Fruit fly (Drosophila melanogaster) whole organism, embryonic: ENCODE data around the gene Mbs.

Experiments
- C15 ChIP-seq: fragments of 200-800 bp; sonication (Bioruptor generic); IDR thresholded peaks from 3 replicates; pipeline ENCODE4 v1.3.6; 2022; ENCODE audit warnings: missing biosample characterization, missing genetic modification characterization
- CG10274 ChIP-seq: fragments of 200-800 bp; sonication (Bioruptor generic); optimal IDR thresholded peaks from 3 replicates; lab custom pipeline; 2017; ENCODE audit warnings: missing biosample characterization, mild to moderate bottlenecking, missing genetic modification characterization
- CG12236 ChIP-seq: fragments of 200-800 bp; sonication (Bioruptor generic); optimal IDR thresholded peaks from 2 replicates; lab custom pipeline; 2016; ENCODE audit warnings: missing biosample characterization, missing genetic modification characterization
- CG12769 ChIP-seq: fragments of 200-800 bp; sonication (Bioruptor generic); optimal IDR thresholded peaks from 2 replicates; lab custom pipeline; 2019; ENCODE audit warnings: missing biosample characterization, mild to moderate bottlenecking, missing genetic modification characterization, moderate library complexity
- CG15601 ChIP-seq: fragments of 200-800 bp; sonication (Bioruptor generic); optimal IDR thresholded peaks from 3 replicates; lab custom pipeline; 2019; ENCODE audit warnings: missing biosample characterization, mild to moderate bottlenecking, missing genetic modification characterization, moderate library complexity
- CG16863 ChIP-seq: fragments of 200-800 bp; sonication (Bioruptor generic); optimal IDR thresholded peaks from 3 replicates; lab custom pipeline; 2016; ENCODE audit warnings: missing biosample characterization, missing genetic modification characterization
- CG17568 ChIP-seq: fragments of 200-800 bp; sonication (Bioruptor generic); optimal IDR thresholded peaks from 2 replicates; lab custom pipeline; 2018; ENCODE audit warnings: missing biosample characterization, mild to moderate bottlenecking, missing genetic modification characterization, moderate library complexity
- CG2116 ChIP-seq: fragments of 200-800 bp; sonication (Bioruptor generic); optimal IDR thresholded peaks from 3 replicates; lab custom pipeline; 2018; ENCODE audit warnings: missing biosample characterization, mild to moderate bottlenecking, missing genetic modification characterization
- CG32767 ChIP-seq: fragments of 200-800 bp; sonication (Bioruptor generic); IDR thresholded peaks from 2 replicates; pipeline ENCODE4 v1.3.6; 2022; ENCODE audit warnings: missing biosample characterization, missing genetic modification characterization
- CG3281 ChIP-seq: fragments of 200-800 bp; sonication (Bioruptor generic); optimal IDR thresholded peaks from 3 replicates; lab custom pipeline; 2017; ENCODE audit warnings: missing biosample characterization, mild to moderate bottlenecking, missing genetic modification characterization
- CG33557 ChIP-seq: fragments of 200-800 bp; sonication (Bioruptor generic); optimal IDR thresholded peaks from 2 replicates; lab custom pipeline; 2019; ENCODE audit warnings: missing biosample characterization, mild to moderate bottlenecking, missing genetic modification characterization, moderate library complexity
- CG3847 ChIP-seq: fragments of 200-800 bp; sonication (Bioruptor generic); IDR thresholded peaks from 2 replicates; pipeline ENCODE4 v1.3.6; 2022; ENCODE audit warnings: missing biosample characterization, missing genetic modification characterization
- CG4730 ChIP-seq: fragments of 200-800 bp; sonication (Bioruptor generic); IDR thresholded peaks from 2 replicates; pipeline ENCODE4 v1.3.6; 2022; ENCODE audit warnings: missing biosample characterization, missing genetic modification characterization
- CG6813 ChIP-seq: fragments of 200-800 bp; sonication (Bioruptor generic); optimal IDR thresholded peaks from 2 replicates; lab custom pipeline; 2017; ENCODE audit warnings: missing biosample characterization, missing genetic modification characterization, mild to moderate bottlenecking, moderate library complexity, missing genetic modification reagents
- CG7928 ChIP-seq: fragments of 200-800 bp; sonication (Bioruptor generic); optimal IDR thresholded peaks from 2 replicates; lab custom pipeline; 2017; ENCODE audit warnings: missing biosample characterization, mild to moderate bottlenecking, missing genetic modification characterization
- CG7987 ChIP-seq: fragments of 200-800 bp; sonication (Bioruptor generic); optimal IDR thresholded peaks from 2 replicates; lab custom pipeline; 2018; ENCODE audit warnings: missing biosample characterization, mild to moderate bottlenecking, missing genetic modification characterization, moderate library complexity
- CG8281 ChIP-seq: fragments of 200-800 bp; sonication (Bioruptor generic); optimal IDR thresholded peaks from 2 replicates; lab custom pipeline; 2018; ENCODE audit warnings: missing biosample characterization, mild to moderate bottlenecking, missing genetic modification characterization, moderate library complexity
- CG9727 ChIP-seq: fragments of 200-800 bp; sonication (Bioruptor generic); optimal IDR thresholded peaks from 3 replicates; lab custom pipeline; 2017; ENCODE audit warnings: missing biosample characterization, mild to moderate bottlenecking, missing genetic modification characterization
- D19B ChIP-seq: fragments of 200-800 bp; sonication (Bioruptor generic); optimal IDR thresholded peaks from 2 replicates; lab custom pipeline; 2017; ENCODE audit warnings: missing biosample characterization, mild to moderate bottlenecking, missing genetic modification characterization
- Doc2 ChIP-seq: fragments of 200-800 bp; sonication (Bioruptor generic); IDR thresholded peaks from 2 replicates; pipeline ENCODE4 v1.3.6; 2022; ENCODE audit warnings: missing biosample characterization, missing genetic modification characterization
- Dp ChIP-seq: fragments of 200-800 bp; sonication (Bioruptor generic); optimal IDR thresholded peaks from 2 replicates; lab custom pipeline; 2018; ENCODE audit warnings: missing biosample characterization, mild to moderate bottlenecking, missing genetic modification characterization, moderate library complexity
- Dref ChIP-seq: fragments of 200-800 bp; sonication (Bioruptor generic); IDR thresholded peaks from 2 replicates; pipeline ENCODE4 v1.3.6; 2022; ENCODE audit warnings: missing biosample characterization, missing genetic modification characterization
- Fer3 ChIP-seq: fragments of 200-800 bp; sonication (Bioruptor generic); optimal IDR thresholded peaks from 2 replicates; lab custom pipeline; 2018; ENCODE audit warnings: missing biosample characterization, mild to moderate bottlenecking, missing genetic modification characterization, moderate library complexity
- MBD-R2 ChIP-seq: fragments of 200-800 bp; sonication (Bioruptor generic); IDR thresholded peaks from 2 replicates; pipeline ENCODE4 v1.3.6; 2022; ENCODE audit warnings: missing biosample characterization, missing genetic modification characterization
- NC2β ChIP-seq: fragments of 200-800 bp; sonication (Bioruptor generic); optimal IDR thresholded peaks from 2 replicates; lab custom pipeline; 2016; ENCODE audit warnings: missing biosample characterization, missing genetic modification characterization
- Sry-δ ChIP-seq: fragments of 200-800 bp; sonication (Bioruptor generic); optimal IDR thresholded peaks from 2 replicates; lab custom pipeline; 2016; ENCODE audit warnings: missing biosample characterization, missing genetic modification characterization
- Taf1 ChIP-seq: fragments of 200-800 bp; sonication (Bioruptor generic); IDR thresholded peaks from 2 replicates; pipeline ENCODE4 v1.3.6; 2022; ENCODE audit warnings: missing biosample characterization, missing genetic modification characterization
- Xrp1 ChIP-seq: fragments of 200-800 bp; sonication (Bioruptor generic); IDR thresholded peaks from 2 replicates; pipeline ENCODE4 v1.3.6; 2022; ENCODE audit warnings: missing biosample characterization, missing genetic modification characterization
- YL-1 ChIP-seq: fragments of 200-800 bp; sonication (Bioruptor generic); optimal IDR thresholded peaks from 3 replicates; lab custom pipeline; 2017; ENCODE audit warnings: missing biosample characterization, mild to moderate bottlenecking, missing genetic modification characterization
- ab ChIP-seq: fragments of 200-800 bp; sonication (Bioruptor generic); optimal IDR thresholded peaks from 2 replicates; lab custom pipeline; 2016; ENCODE audit warnings: missing biosample characterization, missing genetic modification characterization
- aop ChIP-seq: fragments of 200-800 bp; sonication (Bioruptor generic); IDR thresholded peaks from 2 replicates; pipeline ENCODE4 v1.3.6; 2022; ENCODE audit warnings: missing biosample characterization, missing genetic modification characterization
- bigmax ChIP-seq: fragments of 200-800 bp; sonication (Bioruptor generic); optimal IDR thresholded peaks from 2 replicates; lab custom pipeline; 2018; ENCODE audit warnings: missing biosample characterization, mild to moderate bottlenecking, missing genetic modification characterization
- cad ChIP-seq: fragments of >200 bp; optimal IDR thresholded peaks from 2 replicates; lab custom pipeline; 2017; ENCODE audit warnings: missing biosample characterization, missing genetic modification characterization
- crc ChIP-seq: fragments of 200-800 bp; sonication (Bioruptor generic); optimal IDR thresholded peaks from 2 replicates; lab custom pipeline; 2016; ENCODE audit warnings: missing biosample characterization, missing genetic modification characterization
- danr ChIP-seq: fragments of 200-800 bp; sonication (Bioruptor generic); IDR thresholded peaks from 2 replicates; pipeline ENCODE4 v1.3.6; 2022; ENCODE audit warnings: missing biosample characterization, missing genetic modification characterization
- dati ChIP-seq: fragments of 200-800 bp; sonication (Bioruptor generic); IDR thresholded peaks from 2 replicates; pipeline ENCODE4 v1.3.6; 2022; ENCODE audit warnings: missing biosample characterization, missing genetic modification characterization
- fu2 ChIP-seq: fragments of 200-800 bp; sonication (Bioruptor generic); optimal IDR thresholded peaks from 2 replicates; lab custom pipeline; 2016; ENCODE audit warnings: missing biosample characterization, missing genetic modification characterization
- gem ChIP-seq: fragments of 200-800 bp; sonication (Bioruptor generic); optimal IDR thresholded peaks from 2 replicates; lab custom pipeline; 2019; ENCODE audit warnings: missing biosample characterization, mild to moderate bottlenecking, missing genetic modification characterization, moderate library complexity
- inv ChIP-seq: fragments of 200-800 bp; sonication (Bioruptor generic); IDR thresholded peaks from 2 replicates; pipeline ENCODE4 v1.3.6; 2022; ENCODE audit warnings: missing biosample characterization, missing genetic modification characterization; ENCODE audit not compliant: partially characterized antibody
- ken ChIP-seq: fragments of 200-800 bp; sonication (Bioruptor generic); IDR thresholded peaks from 3 replicates; pipeline ENCODE4 v1.3.6; 2022; ENCODE audit warnings: missing biosample characterization, missing genetic modification characterization
- lmd ChIP-seq: fragments of 200-800 bp; sonication (Bioruptor generic); IDR thresholded peaks from 2 replicates; pipeline ENCODE4 v1.3.6; 2022; ENCODE audit warnings: missing biosample characterization, missing genetic modification characterization
- nau ChIP-seq: fragments of 200-800 bp; sonication (Bioruptor generic); optimal IDR thresholded peaks from 3 replicates; lab custom pipeline; 2017; ENCODE audit warnings: missing biosample characterization, mild to moderate bottlenecking, missing genetic modification characterization, missing genetic modification reagents
- pzg ChIP-seq: fragments of 200-800 bp; sonication (Bioruptor generic); optimal IDR thresholded peaks from 3 replicates; lab custom pipeline; 2018; ENCODE audit warnings: missing biosample characterization, mild to moderate bottlenecking, missing genetic modification characterization, moderate library complexity
- sc ChIP-seq, 3 experiments: fragments of >200 bp in 2 of 3; fragments of 200-800 bp in 1 of 3; sonication (Bioruptor generic) in 1 of 3; optimal IDR thresholded peaks; 2 replicates in 2 of 3; 3 replicates in 1 of 3; lab custom pipeline; 2017; ENCODE audit warnings: mild to moderate bottlenecking in 1 of 3, missing biosample characterization in 1 of 3, missing genetic modification characterization in 1 of 3, missing genetic modification reagents in 1 of 3
- slp2 ChIP-seq: fragments of 200-800 bp; sonication (Bioruptor generic); optimal IDR thresholded peaks from 2 replicates; lab custom pipeline; 2016; ENCODE audit warnings: missing biosample characterization, missing genetic modification characterization
- sqz ChIP-seq: fragments of 200-800 bp; sonication (Bioruptor generic); optimal IDR thresholded peaks from 3 replicates; lab custom pipeline; 2018; ENCODE audit warnings: missing biosample characterization, mild to moderate bottlenecking, missing genetic modification characterization
- unc-4 ChIP-seq: fragments of 200-800 bp; sonication (Bioruptor generic); IDR thresholded peaks from 2 replicates; pipeline ENCODE4 v1.3.6; 2022; ENCODE audit warnings: missing biosample characterization, missing genetic modification characterization; ENCODE audit not compliant: partially characterized antibody
- z ChIP-seq: fragments of 200-800 bp; sonication (Bioruptor generic); IDR thresholded peaks from 3 replicates; pipeline ENCODE4 v1.3.6; 2022; ENCODE audit warnings: missing biosample characterization, missing genetic modification characterization
- zfh1 ChIP-seq: fragments of 200-800 bp; sonication (Bioruptor generic); IDR thresholded peaks from 3 replicates; pipeline ENCODE4 v1.3.6; 2022; ENCODE audit warnings: missing biosample characterization, missing genetic modification characterization
- zfh2 ChIP-seq: fragments of 200-800 bp; sonication (Bioruptor generic); optimal IDR thresholded peaks from 2 replicates; lab custom pipeline; 2016; ENCODE audit warnings: missing biosample characterization, missing genetic modification characterization

Gene Mbs

dm6 chr3L:16056101-16056891, 4.5 kb downstream of the Mbs start (continued):
- TF ChIP-seq D19B (GFP tag; lab: Kevin White, UChicago) (no peak), CG6813 (GFP tag; lab: Kevin White, UChicago) (peak; percentile 61), fu2 (GFP tag; lab: Kevin White, UChicago) (no peak), Doc2 (GFP tag; lab: Robert Waterston, UW) (no peak), CG7987 (GFP tag; lab: Kevin White, UChicago) (peak; percentile 10), unc-4 (no peak), CG15601 (tag; lab: Kevin White, UChicago) (peak; percentile 43), CG33557 (GFP tag; lab: Kevin White, UChicago) (peak; percentile 40), MBD-R2 (GFP tag; lab: Robert Waterston, UW) (no peak), aop (GFP tag; lab: Robert Waterston, UW) (no peak), Sry-δ (GFP tag; lab: Kevin White, UChicago) (no peak), CG17568 (GFP tag; lab: Kevin White, UChicago) (no peak), CG12769 (no peak), inv (no peak), CG3281 (GFP tag; lab: Kevin White, UChicago) (no peak), crc (GFP tag; lab: Kevin White, UChicago) (no peak), Xrp1 (GFP tag; lab: Robert Waterston, UW) (peak; percentile 67), z (GFP tag; lab: Robert Waterston, UW) (0 out of 3 replicates have a peak, but pooled peaks have one; percentile 20), CG16863 (no peak), sc (optimal IDR thresholded peaks at IDR 0.05; lab: Kevin White, UChicago) (no peak), sc (GFP tag; optimal IDR thresholded peaks at IDR 0.05; lab: Kevin White, UChicago) (peak; percentile 53), NC2β (GFP tag; lab: Kevin White, UChicago) (no peak), zfh2 (GFP tag; lab: Kevin White, UChicago) (no peak), Taf1 (GFP tag; lab: Robert Waterston, UW) (no peak), cad (GFP tag; lab: Kevin White, UChicago) (no peak), lmd (GFP tag; lab: Robert Waterston, UW) (no peak), danr (GFP tag; lab: Robert Waterston, UW) (no peak), CG32767 (GFP tag; lab: Robert Waterston, UW) (no peak), YL-1 (no peak), nau (peak; percentile 22), CG3847 (no peak), Dp (GFP tag; lab: Kevin White, UChicago) (no peak), sqz (no peak), C15 (GFP tag; lab: Robert Waterston, UW) (no peak), CG10274 (GFP tag; lab: Kevin White, UChicago) (no peak), gem (tag; lab: Kevin White, UChicago) (peak; percentile 50), bigmax (no peak), Dref (GFP tag; lab: Robert Waterston, UW) (no peak), CG9727 (peak; percentile 52), CG2116 (GFP tag; lab: Kevin White, UChicago) (no peak), ken (GFP tag; lab: Robert Waterston, UW) (no peak), zfh1 (peak; percentile 40; the same call in 1 of the 3 replicates), dati (no peak), CG8281 (peak; percentile 3), ab (GFP tag; lab: Kevin White, UChicago) (no peak), CG4730 (GFP tag; lab: Robert Waterston, UW) (no peak), slp2 (GFP tag; lab: Kevin White, UChicago) (no peak), CG12236 (GFP tag; lab: Kevin White, UChicago) (no peak), Fer3 (tag; lab: Kevin White, UChicago) (no peak), pzg (GFP tag; lab: Kevin White, UChicago) (no peak), CG7928 (GFP tag; lab: Kevin White, UChicago) (no peak)
